Worm (Caenorhabditis elegans) whole organism, L4/young adult: ENCODE results near the gene T22B2.5.
A peak's percentile ranks its signal among the peaks of the same experiment; 100 is the strongest.

Source experiments
- W03F9.2 ChIP-seq: fragments of 150-350 bp; optimal IDR thresholded peaks from 2 replicates; lab custom pipeline; 2014; ENCODE audit warnings: missing biosample characterization, missing genetic modification characterization
- dao-5 ChIP-seq: sonication (generic microtip); optimal IDR thresholded peaks from 2 replicates; lab custom pipeline; 2016; ENCODE audit warnings: missing genotype, missing genetic modification characterization, moderate library complexity, missing compliant biosample characterization
- him-1 ChIP-seq: sonication (generic microtip); optimal IDR thresholded peaks from 2 replicates; lab custom pipeline; 2016; ENCODE audit warnings: missing genotype, missing genetic modification reagents, missing genetic modification characterization, missing compliant biosample characterization

Gene T22B2.5

ce11 chrX:3900715-3901114, 10.5 kb downstream of the T22B2.5 start:
- no peak for TF ChIP-seq W03F9.2 (tag; lab: Kevin White, UChicago)
- TF ChIP-seq dao-5, result no peak
- TF ChIP-seq him-1, result no peak

ce11 chrX:3898255-3899177, 12.7 kb downstream of the T22B2.5 start:
- TF ChIP-seq W03F9.2 (tag; lab: Kevin White, UChicago) (no peak), him-1 (peak; percentile 8)

- TF ChIP-seq W03F9.2 (tag; lab: Kevin White, UChicago) (no peak), him-1 (no peak), dao-5 (no peak)
These were observed 15.6 kb downstream of the T22B2.5 start, which contains the start of gene F47F2.3 for ce11 chrX:3895577-3895976. Gene F47F2.3, minus strand, starts transcription at chrX:3895677.

- no peak for TF ChIP-seq him-1
- TF ChIP-seq W03F9.2 (tag; lab: Kevin White, UChicago), result no peak
- TF ChIP-seq dao-5, result no peak
These were observed 23.6 kb downstream of the T22B2.5 start for ce11 chrX:3887595-3887994.

ce11 chrX:3878233-3878632, 32.9 kb downstream of the T22B2.5 start, which contains the start of gene F47F2.1:
Gene F47F2.1, plus strand, starts transcription at chrX:3878533.
- no peak for TF ChIP-seq W03F9.2 (tag; lab: Kevin White, UChicago)
- no peak for TF ChIP-seq dao-5

ce11 chrX:3875714-3876113, 35.5 kb downstream of the T22B2.5 start:
- no peak for TF ChIP-seq W03F9.2 (tag; lab: Kevin White, UChicago)
- TF ChIP-seq him-1, result no peak
- TF ChIP-seq dao-5, result no peak

ce11 chrX:3873445-3873844, 37.7 kb downstream of the T22B2.5 start, which contains the start of gene lim-4:
Gene lim-4, minus strand, starts transcription at chrX:3873545.
- TF ChIP-seq dao-5, result no peak
- TF ChIP-seq W03F9.2 (tag; lab: Kevin White, UChicago), result no peak
- no peak for TF ChIP-seq him-1

- no peak for TF ChIP-seq dao-5
- no peak for TF ChIP-seq him-1
- TF ChIP-seq W03F9.2 (tag; lab: Kevin White, UChicago), result no peak
These were observed 39.5 kb downstream of the T22B2.5 start for ce11 chrX:3871578-3872234.

- TF ChIP-seq W03F9.2 (tag; lab: Kevin White, UChicago), result no peak
- no peak for TF ChIP-seq dao-5
- no peak for TF ChIP-seq him-1
These were observed 43.4 kb downstream of the T22B2.5 start for ce11 chrX:3867760-3868159.

- TF ChIP-seq W03F9.2 (tag; lab: Kevin White, UChicago), result no peak
- TF ChIP-seq him-1, result no peak
- TF ChIP-seq dao-5, result no peak
These were observed 45.0 kb downstream of the T22B2.5 start for ce11 chrX:3866197-3866596.

- TF ChIP-seq dao-5 (no peak), him-1 (no peak), W03F9.2 (tag; lab: Kevin White, UChicago) (no peak)
These were observed 49.9 kb downstream of the T22B2.5 start for ce11 chrX:3861294-3861693.

- no peak for TF ChIP-seq him-1
- TF ChIP-seq dao-5, result no peak
- no peak for TF ChIP-seq W03F9.2 (tag; lab: Kevin White, UChicago)
These were observed 51.7 kb downstream of the T22B2.5 start for ce11 chrX:3859449-3859848.

ce11 chrX:3858355-3858754, 52.8 kb downstream of the T22B2.5 start:
- TF ChIP-seq dao-5 (no peak), W03F9.2 (tag; lab: Kevin White, UChicago) (no peak), him-1 (no peak)
